Worm (Caenorhabditis elegans) whole organism, L1 larva: Measurements from ENCODE around the gene gpa-6.

Experiments
- C16A3.4 ChIP-seq: fragments of 150-350 bp; optimal IDR thresholded peaks from 2 replicates; lab custom pipeline; 2014; ENCODE audit warnings: missing biosample characterization, missing genetic modification characterization
- F16B12.6 ChIP-seq: fragments of 150-350 bp; optimal IDR thresholded peaks from 2 replicates; lab custom pipeline; 2014; ENCODE audit warnings: missing biosample characterization, missing genetic modification characterization
- Y116A8C.19 ChIP-seq: sonication (generic microtip); optimal IDR thresholded peaks from 2 replicates; lab custom pipeline; 2016; ENCODE audit warnings: missing compliant biosample characterization, missing genetic modification characterization, borderline replicate concordance
- aha-1 ChIP-seq: fragments of 150-350 bp; optimal IDR thresholded peaks from 2 replicates; lab custom pipeline; 2014; ENCODE audit warnings: missing biosample characterization, missing genetic modification characterization
- ama-1 ChIP-seq: fragments of 150-350 bp; optimal IDR thresholded peaks from 2 replicates; lab custom pipeline; 2014
- blmp-1 ChIP-seq: fragments of 150-350 bp; optimal IDR thresholded peaks from 2 replicates; lab custom pipeline; 2014; ENCODE audit warnings: missing biosample characterization, missing genetic modification characterization
- ceh-63 ChIP-seq: fragments of 200-800 bp; sonication (Bioruptor generic); optimal IDR thresholded peaks from 2 replicates; lab custom pipeline; 2018; ENCODE audit warnings: mild to moderate bottlenecking, missing genetic modification characterization, missing compliant biosample characterization
- ceh-8 ChIP-seq: fragments of 200-800 bp; sonication (Bioruptor generic); optimal IDR thresholded peaks from 2 replicates; lab custom pipeline; 2018; ENCODE audit warnings: mild to moderate bottlenecking, missing genetic modification characterization, moderate library complexity, missing compliant biosample characterization
- ceh-82 ChIP-seq, 3 experiments: fragments of 150-350 bp in 1 of 3; sonication (generic microtip) in 2 of 3; optimal IDR thresholded peaks; 2 replicates each; lab custom pipeline; 2014 to 2017; ENCODE audit warnings: missing biosample characterization in 3 of 3, missing genetic modification characterization in 3 of 3
- ceh-88 ChIP-seq: fragments of 200-800 bp; sonication (Bioruptor generic); IDR thresholded peaks from 2 replicates; pipeline ENCODE4 v1.3.6; 2022; ENCODE audit warnings: missing genetic modification characterization, missing compliant biosample characterization
- ceh-90 ChIP-seq: sonication (generic microtip); optimal IDR thresholded peaks from 2 replicates; lab custom pipeline; 2016; ENCODE audit warnings: missing genetic modification characterization, missing compliant biosample characterization
- dsc-1 ChIP-seq: sonication (generic microtip); optimal IDR thresholded peaks from 2 replicates; lab custom pipeline; 2016; ENCODE audit warnings: mild to moderate bottlenecking, missing genetic modification characterization, missing compliant biosample characterization
- efl-3 ChIP-seq: fragments of 200-800 bp; sonication (Bioruptor generic); optimal IDR thresholded peaks from 2 replicates; lab custom pipeline; 2018; ENCODE audit warnings: mild to moderate bottlenecking, missing genetic modification characterization, missing compliant biosample characterization
- egl-13 ChIP-seq: sonication (generic microtip); optimal IDR thresholded peaks from 2 replicates; lab custom pipeline; 2016; ENCODE audit warnings: missing genotype, missing genetic modification reagents, missing genetic modification characterization, missing compliant biosample characterization
- egl-27 ChIP-seq, 2 experiments: fragments of 150-350 bp in 1 of 2; sonication (generic microtip); optimal IDR thresholded peaks; 3 replicates each; lab custom pipeline; 2017 to 2018; ENCODE audit warnings: missing biosample characterization in 2 of 2, missing genetic modification characterization in 2 of 2, missing genetic modification reagents in 2 of 2
- elt-2 ChIP-seq: sonication (generic microtip); optimal IDR thresholded peaks from 2 replicates; lab custom pipeline; 2016; ENCODE audit warnings: missing genetic modification characterization, mild to moderate bottlenecking, inconsistent platforms, missing compliant biosample characterization, missing genetic modification reagents
- ets-5 ChIP-seq: fragments of 200-800 bp; sonication (Bioruptor generic); IDR thresholded peaks from 2 replicates; pipeline ENCODE4 v1.3.6; 2022; ENCODE audit warnings: missing genetic modification characterization, missing compliant biosample characterization
- fkh-8 ChIP-seq: sonication (generic microtip); optimal IDR thresholded peaks from 2 replicates; lab custom pipeline; 2016; ENCODE audit warnings: mild to moderate bottlenecking, missing genetic modification characterization, missing compliant biosample characterization
- fos-1 ChIP-seq: fragments of 150-350 bp; optimal IDR thresholded peaks from 2 replicates; lab custom pipeline; 2014; ENCODE audit warnings: missing biosample characterization, missing genetic modification characterization
- grh-1 ChIP-seq: fragments of 200-800 bp; sonication (Bioruptor generic); IDR thresholded peaks from 2 replicates; pipeline ENCODE4 v1.3.6; 2022; ENCODE audit warnings: missing genetic modification reagents, missing genetic modification characterization, missing compliant biosample characterization
- hlh-17 ChIP-seq: fragments of 200-800 bp; sonication (Bioruptor generic); optimal IDR thresholded peaks from 2 replicates; lab custom pipeline; 2018; ENCODE audit warnings: missing genetic modification characterization, mild to moderate bottlenecking, missing compliant biosample characterization, moderate library complexity, borderline replicate concordance
- hlh-4 ChIP-seq: sonication (generic microtip); optimal IDR thresholded peaks from 2 replicates; lab custom pipeline; 2016; ENCODE audit warnings: mild to moderate bottlenecking, missing genetic modification characterization, missing compliant biosample characterization
- hpl-2 ChIP-seq: fragments of 150-350 bp; optimal IDR thresholded peaks from 2 replicates; lab custom pipeline; 2014; ENCODE audit warnings: missing biosample characterization, missing genetic modification reagents, missing genetic modification characterization
- isw-1 ChIP-seq: fragments of 200-800 bp; sonication (Bioruptor generic); IDR thresholded peaks from 2 replicates; pipeline ENCODE4 v1.3.6; 2022; ENCODE audit warnings: missing genetic modification characterization, missing compliant biosample characterization
- lin-14 ChIP-seq: fragments of 200-800 bp; sonication (Bioruptor generic); optimal IDR thresholded peaks from 2 replicates; lab custom pipeline; 2018; ENCODE audit warnings: mild to moderate bottlenecking, missing genetic modification characterization, moderate library complexity, missing compliant biosample characterization
- lin-35 ChIP-seq, 2 experiments: fragments of 150-350 bp; optimal IDR thresholded peaks; 2 replicates each; lab custom pipeline; 2014; ENCODE audit warnings: missing biosample characterization in 2 of 2, missing genetic modification characterization in 2 of 2, missing genetic modification reagents in 2 of 2
- lin-39 ChIP-seq: fragments of 150-350 bp; optimal IDR thresholded peaks from 2 replicates; lab custom pipeline; 2014; ENCODE audit warnings: missing biosample characterization, missing genetic modification reagents, missing genetic modification characterization
- lir-3 ChIP-seq: sonication (generic microtip); optimal IDR thresholded peaks from 2 replicates; lab custom pipeline; 2016; ENCODE audit warnings: mild to moderate bottlenecking, missing genetic modification characterization, moderate library complexity, missing compliant biosample characterization; ENCODE audit not compliant: poor library complexity
- mab-9 ChIP-seq: fragments of 200-800 bp; sonication (Bioruptor generic); IDR thresholded peaks from 2 replicates; pipeline ENCODE4 v1.3.6; 2022; ENCODE audit warnings: missing genetic modification reagents, missing genetic modification characterization, missing compliant biosample characterization
- mdl-1 ChIP-seq, 2 experiments: fragments of 150-350 bp; optimal IDR thresholded peaks; 2 replicates each; lab custom pipeline; 2014 to 2017; ENCODE audit warnings: missing biosample characterization in 2 of 2, missing genetic modification characterization in 2 of 2, inconsistent platforms in 1 of 2
- mep-1 ChIP-seq: fragments of 150-350 bp; optimal IDR thresholded peaks from 2 replicates; lab custom pipeline; 2014; ENCODE audit warnings: missing biosample characterization, missing genetic modification characterization
- nhr-12 ChIP-seq: sonication (generic microtip); optimal IDR thresholded peaks from 2 replicates; lab custom pipeline; 2017; ENCODE audit warnings: missing biosample characterization, missing genetic modification characterization
- nhr-19 ChIP-seq: fragments of 200-800 bp; sonication (Bioruptor generic); conservative IDR thresholded peaks from 2 replicates; pipeline ENCODE4 v1.3.6; 2022; ENCODE audit warnings: missing genetic modification characterization, missing compliant biosample characterization
- nhr-20 ChIP-seq: sonication (generic microtip); optimal IDR thresholded peaks from 2 replicates; lab custom pipeline; 2016; ENCODE audit warnings: mild to moderate bottlenecking, missing genetic modification characterization, missing compliant biosample characterization
- nhr-28 ChIP-seq: fragments of 150-350 bp; optimal IDR thresholded peaks from 2 replicates; lab custom pipeline; 2014; ENCODE audit warnings: missing biosample characterization, missing genetic modification characterization
- nhr-71 ChIP-seq: sonication (generic microtip); optimal IDR thresholded peaks from 2 replicates; lab custom pipeline; 2016; ENCODE audit warnings: mild to moderate bottlenecking, missing genetic modification characterization, moderate library complexity, missing compliant biosample characterization
- nhr-84 ChIP-seq: sonication (generic microtip); optimal IDR thresholded peaks from 2 replicates; lab custom pipeline; 2017; ENCODE audit warnings: missing biosample characterization, missing genetic modification characterization
- nhr-85 ChIP-seq: sonication (generic microtip); peaks from one replicate; lab custom pipeline; 2016; ENCODE audit warnings: missing genetic modification characterization, inconsistent platforms, missing compliant biosample characterization
- nhr-90 ChIP-seq: sonication (generic microtip); optimal IDR thresholded peaks from 2 replicates; lab custom pipeline; 2016; ENCODE audit warnings: mild to moderate bottlenecking, missing genetic modification characterization, missing compliant biosample characterization; ENCODE audit not compliant: poor library complexity
- rnt-1 ChIP-seq: sonication (generic microtip); optimal IDR thresholded peaks from 2 replicates; lab custom pipeline; 2016; ENCODE audit warnings: mild to moderate bottlenecking, missing genetic modification characterization, moderate library complexity, missing compliant biosample characterization
- snu-23 ChIP-seq: sonication (generic microtip); optimal IDR thresholded peaks from 2 replicates; lab custom pipeline; 2016; ENCODE audit warnings: missing genetic modification characterization, missing compliant biosample characterization
- sox-4 ChIP-seq: sonication (generic microtip); optimal IDR thresholded peaks from 2 replicates; lab custom pipeline; 2016; ENCODE audit warnings: missing genetic modification characterization, missing compliant biosample characterization
- tbx-2 ChIP-seq: sonication (generic microtip); optimal IDR thresholded peaks from 2 replicates; lab custom pipeline; 2016; ENCODE audit warnings: missing genetic modification characterization, missing compliant biosample characterization
- unc-30 ChIP-seq: sonication (generic microtip); optimal IDR thresholded peaks from 2 replicates; lab custom pipeline; 2017; ENCODE audit warnings: missing biosample characterization, missing genetic modification characterization
- unc-62 ChIP-seq: fragments of 150-350 bp; optimal IDR thresholded peaks from 2 replicates; lab custom pipeline; 2014; ENCODE audit warnings: missing biosample characterization, missing genetic modification reagents, missing genetic modification characterization
- unc-86 ChIP-seq: sonication (generic microtip); optimal IDR thresholded peaks from 2 replicates; lab custom pipeline; 2016; ENCODE audit warnings: missing genetic modification characterization, missing compliant biosample characterization
- unc-98 ChIP-seq: fragments of 200-800 bp; sonication (Bioruptor generic); IDR thresholded peaks from 2 replicates; pipeline ENCODE4 v1.3.6; 2022; ENCODE audit warnings: missing genetic modification characterization, missing compliant biosample characterization
- zag-1 ChIP-seq: fragments of 150-350 bp; optimal IDR thresholded peaks from 2 replicates; lab custom pipeline; 2014; ENCODE audit warnings: missing biosample characterization, missing genetic modification characterization
- ztf-4 ChIP-seq: fragments of 150-350 bp; optimal IDR thresholded peaks from 2 replicates; lab custom pipeline; 2014; ENCODE audit warnings: missing biosample characterization, missing genetic modification characterization

gpa-6 gene

ce11 chrX:13169975-13170374 is 21.0 kb upstream of the gpa-6 start, which contains the start of gene mob-2:
TSS of gene mob-2 (minus strand) at chrX:13170075.
- TF ChIP-seq hlh-4 (tag; lab: Kevin White, UChicago) (no peak), mdl-1 (tag; optimal IDR thresholded peaks at IDR 0.05; lab: Kevin White, UChicago) (no peak), nhr-90 (no peak), lin-14 (GFP tag; lab: Kevin White, UChicago) (peak; percentile 18), blmp-1 (tag; lab: Kevin White, UChicago) (peak; percentile 31), mab-9 (GFP tag; lab: Robert Waterston, UW) (no peak), egl-27 (tag; optimal IDR thresholded peaks at IDR 0.05; lab: Kevin White, UChicago) (no peak), dsc-1 (tag; lab: Kevin White, UChicago) (peak; percentile 27), nhr-71 (tag; lab: Kevin White, UChicago) (peak; percentile 26), nhr-12 (tag; lab: Kevin White, UChicago) (no peak), lin-35 (GFP tag; optimal IDR thresholded peaks at IDR 0.05; lab: Kevin White, UChicago) (peak in 1 of 2 experiments; percentile 19), snu-23 (peak; percentile 17), Y116A8C.19 (no peak), unc-62 (GFP tag; lab: Kevin White, UChicago) (no peak), nhr-85 (peak; percentile 26)

ce11 chrX:13170804-13171203 is 20.2 kb upstream of the gpa-6 start:
- TF ChIP-seq blmp-1 (tag; lab: Kevin White, UChicago) (no peak), nhr-12 (tag; lab: Kevin White, UChicago) (no peak), ets-5 (GFP tag; lab: Robert Waterston, UW) (no peak)

ce11 chrX:13171206-13171605 is 19.8 kb upstream of the gpa-6 start:
- TF ChIP-seq lin-39 (no peak), nhr-90 (no peak), mep-1 (no peak), hlh-17 (GFP tag; lab: Kevin White, UChicago) (no peak), unc-86 (tag; lab: Kevin White, UChicago) (peak; percentile 63), unc-30 (tag; lab: Kevin White, UChicago) (no peak), nhr-84 (tag; lab: Kevin White, UChicago) (no peak), mdl-1 (tag; optimal IDR thresholded peaks at IDR 0.05; lab: Kevin White, UChicago) (peak in 1 of 2 experiments; percentile 17), zag-1 (no peak), ceh-82 (tag; optimal IDR thresholded peaks at IDR 0.05; lab: Kevin White, UChicago) (peak in 1 of 3 experiments; percentile 45), aha-1 (tag; lab: Kevin White, UChicago) (no peak), nhr-20 (tag; lab: Kevin White, UChicago) (no peak), sox-4 (no peak), ztf-4 (tag; lab: Kevin White, UChicago) (no peak), egl-13 (tag; lab: Kevin White, UChicago) (peak; percentile 12), hpl-2 (no peak), grh-1 (no peak), ceh-8 (GFP tag; lab: Kevin White, UChicago) (no peak), fkh-8 (tag; lab: Kevin White, UChicago) (peak; percentile 61), lin-35 (GFP tag; optimal IDR thresholded peaks at IDR 0.05; lab: Kevin White, UChicago) (no peak), ceh-63 (GFP tag; lab: Kevin White, UChicago) (no peak), nhr-28 (tag; lab: Kevin White, UChicago) (no peak), nhr-12 (tag; lab: Kevin White, UChicago) (no peak), unc-62 (GFP tag; lab: Kevin White, UChicago) (no peak), ceh-90 (tag; lab: Kevin White, UChicago) (no peak), unc-98 (no peak), tbx-2 (tag; lab: Kevin White, UChicago) (peak; percentile 26), efl-3 (GFP tag; lab: Kevin White, UChicago) (no peak), lir-3 (tag; lab: Kevin White, UChicago) (no peak), nhr-19 (GFP tag; lab: Robert Waterston, UW) (no peak; the same call in 1 of the 2 replicates), lin-14 (GFP tag; lab: Kevin White, UChicago) (peak; percentile 69), elt-2 (tag; lab: Kevin White, UChicago) (no peak), ceh-88 (GFP tag; lab: Robert Waterston, UW) (no peak), rnt-1 (no peak), ama-1 (lab: Kevin White, UChicago) (no peak), isw-1 (GFP tag; lab: Robert Waterston, UW) (no peak), F16B12.6 (no peak), C16A3.4 (no peak), fos-1 (tag; lab: Kevin White, UChicago) (no peak)
